Fruit fly (Drosophila melanogaster) Kc167 (cell line): ENCODE data around the gene stc.

ENCODE experiments used
- Myc ChIP-seq: fragments of >200 bp; optimal IDR thresholded peaks from 2 replicates; lab custom pipeline; 2017; ENCODE audit warnings: missing external identifiers
- Sin3A ChIP-seq: fragments of >200 bp; optimal IDR thresholded peaks from 2 replicates; lab custom pipeline; 2018; ENCODE audit warnings: missing external identifiers
- h ChIP-seq: fragments of >200 bp; optimal IDR thresholded peaks from 3 replicates; lab custom pipeline; 2018; ENCODE audit warnings: missing external identifiers
- insv ChIP-seq: fragments of >200 bp; optimal IDR thresholded peaks from 3 replicates; lab custom pipeline; 2018; ENCODE audit warnings: missing external identifiers
- psq ChIP-seq: fragments of >200 bp; optimal IDR thresholded peaks from 2 replicates; lab custom pipeline; 2017; ENCODE audit warnings: missing external identifiers
- ttk ChIP-seq: sonication (Bioruptor generic); optimal IDR thresholded peaks from 2 replicates; lab custom pipeline; 2017; ENCODE audit warnings: missing external identifiers

Gene stc

DNA sequence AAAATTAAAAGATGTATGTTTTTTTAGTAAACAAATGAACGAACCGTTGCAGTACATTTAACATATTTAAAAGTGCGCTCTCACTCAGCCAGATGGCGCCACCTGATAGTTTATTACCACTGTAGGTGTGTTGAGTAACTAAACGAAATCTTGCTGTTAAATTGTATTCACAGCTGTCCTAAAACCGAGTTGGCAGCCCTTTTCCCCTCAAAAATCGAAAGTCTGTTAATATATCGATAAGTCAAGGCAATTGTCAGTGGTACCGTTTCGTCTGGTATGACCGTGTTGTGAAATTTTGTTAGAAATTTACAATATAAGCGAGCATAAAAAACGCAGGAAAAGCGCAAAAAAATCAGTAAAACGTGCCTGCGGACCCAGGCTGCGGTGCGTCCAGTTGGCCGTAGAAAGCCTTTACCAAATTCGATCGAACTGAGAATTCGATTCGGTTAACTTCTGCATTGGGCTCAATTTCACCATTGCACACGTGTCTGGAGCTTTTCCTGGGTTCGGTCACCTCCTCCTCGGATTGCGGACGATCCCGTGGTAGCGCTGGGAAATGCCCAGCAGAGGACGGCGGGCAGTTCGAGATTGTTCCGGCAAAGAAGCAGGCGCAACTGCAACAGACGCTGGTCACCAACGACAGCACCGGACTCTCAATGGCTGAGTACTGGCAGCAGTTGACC is at the start of gene stc:
Gene stc (plus strand): TSS at position 247 of the 683 bp plus-strand sequence.
- no peak for TF ChIP-seq Sin3A
- no peak for TF ChIP-seq insv (lab: Kevin White, UChicago)
- no peak for TF ChIP-seq Myc (lab: Kevin White, UChicago)
- TF ChIP-seq psq (lab: Kevin White, UChicago), result no peak
- TF ChIP-seq h (lab: Kevin White, UChicago), result no peak

- TF ChIP-seq Myc (lab: Kevin White, UChicago), result no peak
- TF ChIP-seq h (lab: Kevin White, UChicago), result no peak
- TF ChIP-seq insv (lab: Kevin White, UChicago), result no peak
- TF ChIP-seq ttk, result no peak
- no peak for TF ChIP-seq Sin3A
- no peak for TF ChIP-seq psq (lab: Kevin White, UChicago)
Observed at dm6 chr2L:15065663-15066062, 47.6 kb upstream of the stc start.

dm6 chr2L:15066141-15066540 is 47.1 kb upstream of the stc start:
- TF ChIP-seq h (lab: Kevin White, UChicago) (no peak), Myc (lab: Kevin White, UChicago) (no peak), Sin3A (no peak)

- no peak for TF ChIP-seq Sin3A
- TF ChIP-seq h (lab: Kevin White, UChicago), result no peak
- no peak for TF ChIP-seq psq (lab: Kevin White, UChicago)
- TF ChIP-seq ttk, result no peak
- no peak for TF ChIP-seq insv (lab: Kevin White, UChicago)
- TF ChIP-seq Myc (lab: Kevin White, UChicago), result no peak
Observed at dm6 chr2L:15067832-15068231, 45.4 kb upstream of the stc start.

- TF ChIP-seq h (lab: Kevin White, UChicago) (no peak), Sin3A (no peak), insv (lab: Kevin White, UChicago) (no peak), psq (lab: Kevin White, UChicago) (no peak), ttk (no peak), Myc (lab: Kevin White, UChicago) (no peak)
Observed at dm6 chr2L:15070216-15070615, 43.1 kb upstream of the stc start, which contains the start of gene vig. Gene vig (minus strand): TSS chr2L:15070316.

- TF ChIP-seq psq (lab: Kevin White, UChicago), result no peak
- TF ChIP-seq insv (lab: Kevin White, UChicago), result no peak
- TF ChIP-seq Myc (lab: Kevin White, UChicago), result no peak
- no peak for TF ChIP-seq h (lab: Kevin White, UChicago)
- TF ChIP-seq ttk, result no peak
Observed at dm6 chr2L:15074465-15074864, 38.8 kb upstream of the stc start, which contains the start of gene wwk. Gene wwk (plus strand): TSS chr2L:15074776.

DNA sequence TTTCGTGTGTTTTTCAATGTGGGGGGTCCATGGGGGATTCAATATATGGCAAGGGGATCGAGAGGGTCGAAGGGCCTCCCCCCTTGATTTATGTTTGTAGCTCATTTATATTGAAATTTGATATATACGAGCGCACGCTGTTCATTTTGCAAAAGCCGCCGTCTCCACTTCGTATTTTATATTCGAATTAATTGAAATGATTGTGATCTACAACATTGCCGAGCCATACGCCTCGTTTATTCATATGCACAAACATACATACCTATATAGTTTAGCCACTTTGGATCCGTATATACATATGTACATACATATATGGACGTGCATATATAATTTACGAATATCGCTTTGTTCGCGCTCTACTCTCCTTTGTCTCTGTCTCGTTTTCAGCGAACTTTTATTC is 7.2 kb upstream of the stc start:
- TF ChIP-seq ttk, result no peak
- TF ChIP-seq h (lab: Kevin White, UChicago), result no peak
- no peak for TF ChIP-seq Myc (lab: Kevin White, UChicago)
- TF ChIP-seq psq (lab: Kevin White, UChicago), result no peak
- no peak for TF ChIP-seq insv (lab: Kevin White, UChicago)

dm6 chr2L:15107238-15107637 is 6.0 kb upstream of the stc start:
- TF ChIP-seq Sin3A (no peak), h (lab: Kevin White, UChicago) (no peak), Myc (lab: Kevin White, UChicago) (no peak), ttk (no peak), insv (lab: Kevin White, UChicago) (no peak), psq (lab: Kevin White, UChicago) (no peak)

DNA sequence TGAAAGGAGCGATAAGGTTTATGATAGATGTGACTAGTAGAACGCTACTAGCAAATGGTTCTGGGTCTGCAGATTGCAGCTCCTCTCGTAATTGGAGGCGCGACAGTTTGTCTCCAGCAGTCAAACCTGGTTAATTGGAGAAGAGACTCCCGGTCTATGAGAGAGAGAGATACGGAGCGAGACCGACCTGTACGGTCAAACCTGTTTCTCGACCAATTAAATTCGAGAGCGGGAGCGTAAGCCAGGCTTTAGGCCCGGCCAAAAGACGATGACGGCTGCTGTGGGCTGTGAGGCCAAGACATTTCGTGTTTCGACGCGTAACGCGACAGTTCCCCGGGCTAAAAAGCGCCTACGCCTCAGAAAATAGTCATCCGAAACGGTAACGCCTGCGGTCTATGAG is 4.1 kb upstream of the stc start, which contains the start of gene CG15269:
Gene CG15269 (plus strand): TSS at position 261 of the 400 bp plus-strand sequence.
- TF ChIP-seq insv (lab: Kevin White, UChicago), result no peak
- no peak for TF ChIP-seq psq (lab: Kevin White, UChicago)
- no peak for TF ChIP-seq Sin3A
- no peak for TF ChIP-seq ttk
- no peak for TF ChIP-seq Myc (lab: Kevin White, UChicago)
- no peak for TF ChIP-seq h (lab: Kevin White, UChicago)

DNA sequence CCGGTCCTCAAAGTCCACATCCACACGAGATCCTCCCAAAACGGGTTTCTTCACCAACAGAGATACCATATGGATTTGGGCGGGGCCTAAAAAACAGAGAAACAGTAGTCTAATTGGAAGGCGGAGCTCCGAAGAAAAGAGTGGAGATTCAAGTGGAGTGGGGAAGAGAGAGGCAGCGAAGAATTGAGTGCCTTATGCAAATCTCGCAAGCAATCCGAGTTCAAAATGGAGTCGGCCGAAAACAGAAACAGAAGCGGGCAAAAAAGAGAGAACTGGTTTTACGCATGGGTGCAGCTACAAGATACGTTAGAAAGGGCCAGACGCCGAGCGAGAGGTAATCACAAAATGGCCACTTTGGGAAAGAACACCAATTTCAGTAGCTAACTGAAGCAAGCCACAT is 2.0 kb upstream of the stc start:
- TF ChIP-seq Myc (lab: Kevin White, UChicago) (no peak), Sin3A (no peak), insv (lab: Kevin White, UChicago) (no peak), psq (lab: Kevin White, UChicago) (no peak), ttk (no peak), h (lab: Kevin White, UChicago) (no peak)

- TF ChIP-seq Myc (lab: Kevin White, UChicago) (no peak), ttk (no peak), h (lab: Kevin White, UChicago) (no peak), Sin3A (no peak), insv (lab: Kevin White, UChicago) (no peak), psq (lab: Kevin White, UChicago) (no peak)
Observed at dm6 chr2L:15117995-15118394, 4.7 kb downstream of the stc start.

DNA sequence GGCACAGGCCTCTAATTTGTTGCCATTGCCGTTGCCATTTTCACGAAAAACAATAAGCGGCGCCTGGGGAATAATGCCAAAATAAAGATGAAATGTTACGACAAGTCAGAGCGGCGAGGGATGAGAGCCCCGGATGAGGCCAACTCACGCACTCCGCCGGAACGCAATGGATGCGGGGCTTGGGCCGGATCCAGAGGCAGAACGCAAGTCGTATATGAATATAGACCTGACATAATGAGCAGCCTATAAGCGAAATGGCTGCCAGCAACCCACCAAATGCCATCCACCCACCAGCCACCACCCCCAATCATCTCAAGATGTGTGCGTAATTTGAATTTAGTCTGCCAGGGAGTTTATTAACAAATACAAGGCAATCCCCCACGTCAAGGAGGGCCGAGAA is 5.2 kb downstream of the stc start:
- TF ChIP-seq insv (lab: Kevin White, UChicago) (no peak), Myc (lab: Kevin White, UChicago) (no peak), h (lab: Kevin White, UChicago) (no peak), Sin3A (no peak), ttk (no peak), psq (lab: Kevin White, UChicago) (no peak)
